Fruit fly (Drosophila melanogaster): Measurements from ENCODE around the gene Sox102F.

- TF ChIP-seq CG1620 (GFP tag; optimal IDR thresholded peaks at IDR 0.05), result no peak
- TF ChIP-seq CG12768 (GFP tag; optimal IDR thresholded peaks at IDR 0.05), result no peak
- TF ChIP-seq CG5204 (GFP tag; optimal IDR thresholded peaks at IDR 0.05), result no peak
Measured at dm6 chr4:817799-818198, 16.4 kb downstream of the Sox102F start.
